Worm (Caenorhabditis elegans) whole organism, L1 larva: ENCODE measurements around the gene mcm-2.

Experiments used
- blmp-1 ChIP-seq: fragments of 150-350 bp; optimal IDR thresholded peaks from 2 replicates; lab custom pipeline; 2014; ENCODE audit warnings: missing biosample characterization, missing genetic modification characterization
- ces-1 ChIP-seq: fragments of 150-350 bp; optimal IDR thresholded peaks from 2 replicates; lab custom pipeline; 2014; ENCODE audit warnings: missing biosample characterization, missing genetic modification reagents, missing genetic modification characterization
- dpl-1 ChIP-seq, 3 experiments: fragments of 150-350 bp in 2 of 3; sonication (generic microtip) in 1 of 3; optimal IDR thresholded peaks; 2 replicates each; lab custom pipeline; 2014 to 2017; ENCODE audit warnings: missing biosample characterization in 3 of 3, missing genetic modification characterization in 3 of 3, missing genetic modification reagents in 3 of 3
- elt-2 ChIP-seq: sonication (generic microtip); optimal IDR thresholded peaks from 2 replicates; lab custom pipeline; 2016; ENCODE audit warnings: missing genetic modification characterization, mild to moderate bottlenecking, inconsistent platforms, missing compliant biosample characterization, missing genetic modification reagents
- elt-3 ChIP-seq, 6 experiments: fragments of 150-350 bp in 1 of 6; sonication (generic microtip); optimal IDR thresholded peaks; 2 replicates each; lab custom pipeline; 2017 to 2018; ENCODE audit warnings: missing biosample characterization in 6 of 6, missing genetic modification characterization in 6 of 6, inconsistent platforms in 1 of 6
- jun-1 ChIP-seq: fragments of 150-350 bp; optimal IDR thresholded peaks from 2 replicates; lab custom pipeline; 2014; ENCODE audit warnings: missing biosample characterization, missing genetic modification reagents, missing genetic modification characterization
- nhr-237 ChIP-seq: fragments of 150-350 bp; optimal IDR thresholded peaks from 2 replicates; lab custom pipeline; 2014; ENCODE audit warnings: missing biosample characterization, missing genetic modification characterization
- nhr-28 ChIP-seq: fragments of 150-350 bp; optimal IDR thresholded peaks from 2 replicates; lab custom pipeline; 2014; ENCODE audit warnings: missing biosample characterization, missing genetic modification characterization
- nhr-71 ChIP-seq: sonication (generic microtip); optimal IDR thresholded peaks from 2 replicates; lab custom pipeline; 2016; ENCODE audit warnings: mild to moderate bottlenecking, missing genetic modification characterization, moderate library complexity, missing compliant biosample characterization
- nhr-77 ChIP-seq: fragments of 150-350 bp; optimal IDR thresholded peaks from 2 replicates; lab custom pipeline; 2014; ENCODE audit warnings: missing biosample characterization, missing genetic modification characterization
- unc-130 ChIP-seq: fragments of 150-350 bp; optimal IDR thresholded peaks from 2 replicates; lab custom pipeline; 2017; ENCODE audit warnings: missing biosample characterization, missing genetic modification characterization, inconsistent platforms
- vab-15 ChIP-seq: sonication (generic microtip); optimal IDR thresholded peaks from 2 replicates; lab custom pipeline; 2017; ENCODE audit warnings: missing genotype, mild to moderate bottlenecking, missing genetic modification characterization, missing compliant biosample characterization
- zip-4 ChIP-seq: fragments of 200-800 bp; sonication (Bioruptor generic); optimal IDR thresholded peaks from 2 replicates; lab custom pipeline; 2018; ENCODE audit warnings: mild to moderate bottlenecking, missing genetic modification characterization, moderate library complexity, missing compliant biosample characterization

- no peak for TF ChIP-seq nhr-237 (tag; lab: Kevin White, UChicago)
- TF ChIP-seq elt-2 (tag; lab: Kevin White, UChicago): no peak
- TF ChIP-seq jun-1: no peak
- no peak for TF ChIP-seq vab-15 (tag; lab: Kevin White, UChicago)
- TF ChIP-seq nhr-77 (tag; lab: Kevin White, UChicago): no peak
- no peak for TF ChIP-seq nhr-28 (tag; lab: Kevin White, UChicago)
- no peak for TF ChIP-seq ces-1 (GFP tag; lab: Kevin White, UChicago)
- TF ChIP-seq zip-4 (GFP tag; lab: Kevin White, UChicago): no peak
- no peak for TF ChIP-seq blmp-1
- TF ChIP-seq unc-130 (tag; lab: Kevin White, UChicago): no peak
- no peak for TF ChIP-seq elt-3 (tag; optimal IDR thresholded peaks at IDR 0.05; lab: Kevin White, UChicago)
- TF ChIP-seq nhr-71 (tag; lab: Kevin White, UChicago): no peak
- no peak for TF ChIP-seq dpl-1 (GFP tag; optimal IDR thresholded peaks at IDR 0.05; lab: Kevin White, UChicago)
Observed at ce11 chrII:12054150-12054549, 47.7 kb upstream of the mcm-2 start.
